Fruit fly (Drosophila melanogaster) whole organism, embryonic: ENCODE measurements around the gene Pcd.

Source experiments
- Bgb ChIP-seq: fragments of 200-800 bp; sonication (Bioruptor generic); IDR thresholded peaks from 2 replicates; pipeline ENCODE4 v1.3.6; 2022; ENCODE audit warnings: missing biosample characterization, missing genetic modification characterization; ENCODE audit not compliant: partially characterized antibody
- CG10274 ChIP-seq: fragments of 200-800 bp; sonication (Bioruptor generic); optimal IDR thresholded peaks from 3 replicates; lab custom pipeline; 2017; ENCODE audit warnings: missing biosample characterization, mild to moderate bottlenecking, missing genetic modification characterization
- CG10366 ChIP-seq: fragments of 200-800 bp; sonication (Bioruptor generic); IDR thresholded peaks from 2 replicates; pipeline ENCODE4 v1.3.6; 2022; ENCODE audit warnings: missing biosample characterization, missing genetic modification characterization
- CG10654 ChIP-seq: fragments of 200-800 bp; sonication (Bioruptor generic); optimal IDR thresholded peaks from 2 replicates; lab custom pipeline; 2016; ENCODE audit warnings: missing biosample characterization, missing genetic modification characterization
- CG10979 ChIP-seq: fragments of 200-800 bp; sonication (Bioruptor generic); optimal IDR thresholded peaks from 2 replicates; lab custom pipeline; 2018; ENCODE audit warnings: missing biosample characterization, mild to moderate bottlenecking, missing genetic modification characterization, moderate library complexity
- CG12071 ChIP-seq: fragments of 200-800 bp; sonication (Bioruptor generic); optimal IDR thresholded peaks from 3 replicates; lab custom pipeline; 2018; ENCODE audit warnings: missing biosample characterization, mild to moderate bottlenecking, missing genetic modification characterization
- CG12104 ChIP-seq: fragments of 200-800 bp; sonication (Bioruptor generic); optimal IDR thresholded peaks from 3 replicates; lab custom pipeline; 2016; ENCODE audit warnings: missing biosample characterization, missing genetic modification characterization
- CG12219 ChIP-seq: fragments of 200-800 bp; sonication (Bioruptor generic); optimal IDR thresholded peaks from 3 replicates; lab custom pipeline; 2018; ENCODE audit warnings: missing biosample characterization, mild to moderate bottlenecking, missing genetic modification characterization
- CG15514 ChIP-seq: fragments of 200-800 bp; sonication (Bioruptor generic); optimal IDR thresholded peaks from 3 replicates; lab custom pipeline; 2017; ENCODE audit warnings: missing biosample characterization, missing genetic modification characterization, mild to moderate bottlenecking, moderate library complexity, missing genetic modification reagents
- CG15601 ChIP-seq: fragments of 200-800 bp; sonication (Bioruptor generic); optimal IDR thresholded peaks from 3 replicates; lab custom pipeline; 2019; ENCODE audit warnings: missing biosample characterization, mild to moderate bottlenecking, missing genetic modification characterization, moderate library complexity
- CG15696 ChIP-seq: fragments of 200-800 bp; sonication (Bioruptor generic); optimal IDR thresholded peaks from 2 replicates; lab custom pipeline; 2019; ENCODE audit warnings: missing biosample characterization, mild to moderate bottlenecking, missing genetic modification characterization, moderate library complexity
- CG17802 ChIP-seq: fragments of 200-800 bp; sonication (Bioruptor generic); optimal IDR thresholded peaks from 2 replicates; lab custom pipeline; 2018; ENCODE audit warnings: missing biosample characterization, mild to moderate bottlenecking, missing genetic modification characterization, moderate library complexity
- CG18011 ChIP-seq: fragments of 200-800 bp; sonication (Bioruptor generic); optimal IDR thresholded peaks from 2 replicates; lab custom pipeline; 2017; ENCODE audit warnings: missing biosample characterization, missing genetic modification characterization, mild to moderate bottlenecking, moderate library complexity, missing genotype
- CG2712 ChIP-seq: fragments of 200-800 bp; optimal IDR thresholded peaks from 3 replicates; lab custom pipeline; 2019; ENCODE audit warnings: missing biosample characterization, mild to moderate bottlenecking, missing genetic modification characterization, moderate library complexity
- CG31224 ChIP-seq: fragments of 200-800 bp; sonication (Bioruptor generic); IDR thresholded peaks from 2 replicates; pipeline ENCODE4 v1.3.6; 2022; ENCODE audit warnings: missing biosample characterization, missing genetic modification characterization
- CG32772 ChIP-seq: fragments of 200-800 bp; sonication (Bioruptor generic); IDR thresholded peaks from 2 replicates; pipeline ENCODE4 v1.3.6; 2022; ENCODE audit warnings: missing biosample characterization, missing genetic modification characterization
- CG33213 ChIP-seq: fragments of 200-800 bp; sonication (Bioruptor generic); optimal IDR thresholded peaks from 3 replicates; lab custom pipeline; 2016; ENCODE audit warnings: missing biosample characterization, missing genetic modification characterization
- CG34224 ChIP-seq: fragments of 200-800 bp; sonication (Bioruptor generic); IDR thresholded peaks from 3 replicates; pipeline ENCODE4 v1.3.6; 2022; ENCODE audit warnings: missing biosample characterization, missing genetic modification characterization; ENCODE audit not compliant: partially characterized antibody
- CG4328 ChIP-seq: fragments of 200-800 bp; sonication (Bioruptor generic); optimal IDR thresholded peaks from 3 replicates; lab custom pipeline; 2017; ENCODE audit warnings: missing biosample characterization, missing genetic modification reagents, missing genetic modification characterization
- CG4854 ChIP-seq: fragments of 200-800 bp; sonication (Bioruptor generic); optimal IDR thresholded peaks from 2 replicates; lab custom pipeline; 2016; ENCODE audit warnings: missing biosample characterization, missing genetic modification characterization, inconsistent platforms
- CG6689 ChIP-seq: fragments of 200-800 bp; sonication (Bioruptor generic); IDR thresholded peaks from 2 replicates; pipeline ENCODE4 v1.3.6; 2022; ENCODE audit warnings: missing biosample characterization, missing genetic modification characterization
- CG8089 ChIP-seq: fragments of 200-800 bp; sonication (Bioruptor generic); optimal IDR thresholded peaks from 3 replicates; lab custom pipeline; 2016; ENCODE audit warnings: missing biosample characterization, missing genetic modification characterization
- CG8388 ChIP-seq: fragments of 200-800 bp; sonication (Bioruptor generic); optimal IDR thresholded peaks from 2 replicates; lab custom pipeline; 2019; ENCODE audit warnings: missing biosample characterization, mild to moderate bottlenecking, missing genetic modification characterization, moderate library complexity
- CG8765 ChIP-seq: fragments of 200-800 bp; sonication (Bioruptor generic); IDR thresholded peaks from 2 replicates; pipeline ENCODE4 v1.3.6; 2022; ENCODE audit warnings: missing biosample characterization, missing genetic modification characterization
- CG9437 ChIP-seq: fragments of 200-800 bp; sonication (Bioruptor generic); optimal IDR thresholded peaks from 2 replicates; lab custom pipeline; 2018; ENCODE audit warnings: missing biosample characterization, mild to moderate bottlenecking, missing genetic modification characterization
- CTCF ChIP-seq: fragments of 200-800 bp; sonication (Bioruptor generic); optimal IDR thresholded peaks from 2 replicates; lab custom pipeline; 2017; ENCODE audit warnings: missing biosample characterization, mild to moderate bottlenecking, missing genetic modification characterization, moderate library complexity
- Camta ChIP-seq: fragments of 200-800 bp; sonication (Bioruptor generic); optimal IDR thresholded peaks from 2 replicates; lab custom pipeline; 2016; ENCODE audit warnings: missing biosample characterization, missing genetic modification characterization
- D ChIP-seq, 2 experiments: fragments of 200-800 bp in 1 of 2; fragments of >200 bp in 1 of 2; sonication (Bioruptor generic) in 1 of 2; optimal IDR thresholded peaks; 2 replicates in 1 of 2; 3 replicates in 1 of 2; lab custom pipeline; 2017; ENCODE audit warnings: mild to moderate bottlenecking in 1 of 2, missing biosample characterization in 1 of 2, missing genetic modification characterization in 1 of 2, missing genetic modification reagents in 1 of 2
- Dp ChIP-seq: fragments of 200-800 bp; sonication (Bioruptor generic); optimal IDR thresholded peaks from 2 replicates; lab custom pipeline; 2018; ENCODE audit warnings: missing biosample characterization, mild to moderate bottlenecking, missing genetic modification characterization, moderate library complexity
- Hand ChIP-seq: fragments of 200-800 bp; sonication (Bioruptor generic); optimal IDR thresholded peaks from 2 replicates; lab custom pipeline; 2017; ENCODE audit warnings: mild to moderate bottlenecking, missing biosample characterization, missing genetic modification reagents, missing genetic modification characterization
- Hmr ChIP-seq: fragments of 200-800 bp; sonication (Bioruptor generic); optimal IDR thresholded peaks from 3 replicates; lab custom pipeline; 2017; ENCODE audit warnings: mild to moderate bottlenecking, missing biosample characterization, missing genetic modification reagents, missing genetic modification characterization
- Jarid2 ChIP-seq: fragments of 200-800 bp; sonication (Bioruptor generic); optimal IDR thresholded peaks from 3 replicates; lab custom pipeline; 2017; ENCODE audit warnings: mild to moderate bottlenecking, missing biosample characterization, missing genetic modification reagents, missing genetic modification characterization
- Lhr ChIP-seq: fragments of 200-800 bp; sonication (Bioruptor generic); optimal IDR thresholded peaks from 3 replicates; lab custom pipeline; 2017; ENCODE audit warnings: mild to moderate bottlenecking, missing biosample characterization, missing genetic modification reagents, missing genetic modification characterization
- Mrtf ChIP-seq: fragments of 200-800 bp; sonication (Bioruptor generic); IDR thresholded peaks from 3 replicates; pipeline ENCODE4 v1.3.6; 2022; ENCODE audit warnings: missing biosample characterization, missing genetic modification characterization
- Rx ChIP-seq: fragments of 200-800 bp; sonication (Bioruptor generic); IDR thresholded peaks from 2 replicates; pipeline ENCODE4 v1.3.6; 2022; ENCODE audit warnings: missing biosample characterization, missing genetic modification characterization
- Tbp ChIP-seq: fragments of >200 bp; optimal IDR thresholded peaks from 2 replicates; lab custom pipeline; 2018; ENCODE audit warnings: missing biosample characterization, missing genetic modification characterization
- ash1 ChIP-seq: fragments of 200-800 bp; sonication (Bioruptor generic); optimal IDR thresholded peaks from 2 replicates; lab custom pipeline; 2018; ENCODE audit warnings: missing biosample characterization, mild to moderate bottlenecking, missing genetic modification characterization
- br ChIP-seq: fragments of >200 bp; optimal IDR thresholded peaks from 2 replicates; lab custom pipeline; 2017
- cg ChIP-seq: fragments of 200-800 bp; sonication (Bioruptor generic); optimal IDR thresholded peaks from 3 replicates; lab custom pipeline; 2019; ENCODE audit warnings: missing biosample characterization, mild to moderate bottlenecking, missing genetic modification characterization, moderate library complexity
- chinmo ChIP-seq: fragments of 200-800 bp; sonication (Bioruptor generic); IDR thresholded peaks from 4 replicates; pipeline ENCODE4 v1.3.6; 2022; ENCODE audit warnings: missing biosample characterization, missing genetic modification characterization; ENCODE audit not compliant: partially characterized antibody
- cwo ChIP-seq: fragments of 200-800 bp; sonication (Bioruptor generic); optimal IDR thresholded peaks from 3 replicates; lab custom pipeline; 2017; ENCODE audit warnings: missing biosample characterization, missing genetic modification characterization, mild to moderate bottlenecking, moderate library complexity, missing genetic modification reagents
- dmrt11E ChIP-seq: fragments of 200-800 bp; sonication (Bioruptor generic); optimal IDR thresholded peaks from 3 replicates; lab custom pipeline; 2018; ENCODE audit warnings: missing biosample characterization, mild to moderate bottlenecking, missing genetic modification characterization, moderate library complexity
- dpn ChIP-seq, 2 experiments: fragments of 200-800 bp; sonication (Bioruptor generic); optimal IDR thresholded peaks; 3 replicates each; lab custom pipeline; 2016; ENCODE audit warnings: missing biosample characterization in 2 of 2, missing genetic modification characterization in 2 of 2
- esg ChIP-seq: fragments of 200-800 bp; sonication (Bioruptor generic); conservative IDR thresholded peaks from 2 replicates; pipeline ENCODE4 v1.3.6; 2022; ENCODE audit warnings: missing biosample characterization, missing genetic modification characterization
- ewg ChIP-seq: fragments of 200-800 bp; sonication (Bioruptor generic); optimal IDR thresholded peaks from 3 replicates; lab custom pipeline; 2017; ENCODE audit warnings: mild to moderate bottlenecking, missing biosample characterization, missing genetic modification reagents, missing genetic modification characterization
- gcm ChIP-seq: fragments of 200-800 bp; sonication (Bioruptor generic); optimal IDR thresholded peaks from 2 replicates; lab custom pipeline; 2019; ENCODE audit warnings: missing biosample characterization, mild to moderate bottlenecking, missing genetic modification characterization, moderate library complexity
- kni ChIP-seq: fragments of 200-800 bp; sonication (Bioruptor generic); optimal IDR thresholded peaks from 3 replicates; lab custom pipeline; 2017; ENCODE audit warnings: mild to moderate bottlenecking, missing biosample characterization, missing genetic modification reagents, missing genetic modification characterization
- p53 ChIP-seq: fragments of 200-800 bp; sonication (Bioruptor generic); optimal IDR thresholded peaks from 2 replicates; lab custom pipeline; 2016; ENCODE audit warnings: missing biosample characterization, missing genetic modification characterization
- pzg ChIP-seq: fragments of 200-800 bp; sonication (Bioruptor generic); optimal IDR thresholded peaks from 3 replicates; lab custom pipeline; 2018; ENCODE audit warnings: missing biosample characterization, mild to moderate bottlenecking, missing genetic modification characterization, moderate library complexity

Gene Pcd

DNA sequence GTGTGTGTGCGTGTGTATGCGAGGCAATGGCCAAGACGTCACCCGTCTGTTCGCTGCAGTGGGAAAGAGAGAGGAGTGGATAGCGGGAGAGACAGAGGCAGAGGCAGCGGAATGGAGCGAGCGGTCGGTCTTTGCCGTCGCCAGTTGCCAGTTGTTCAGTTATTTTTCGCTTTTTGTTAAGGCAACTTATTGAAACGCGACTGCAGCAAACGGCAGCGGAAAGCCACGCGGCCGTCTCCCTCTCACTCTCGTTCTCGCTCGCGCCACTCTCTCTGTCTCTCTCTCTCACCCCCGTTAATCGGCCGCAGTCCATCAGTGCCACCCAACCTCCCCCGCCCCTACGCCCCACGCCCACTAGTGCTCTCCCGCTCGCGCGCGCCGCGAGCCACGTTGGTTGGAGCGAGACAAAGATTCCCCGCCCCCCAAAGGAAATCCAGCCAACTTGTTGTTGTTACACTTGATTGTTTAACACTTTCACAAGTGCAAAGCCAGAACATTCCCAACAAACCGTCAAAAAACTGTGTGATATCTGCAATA, 49.9 kb downstream of the Pcd start (continued):
- peak; percentile 75 for TF ChIP-seq Hand (GFP tag; lab: Kevin White, UChicago)
- TF ChIP-seq CG10274: peak; percentile 39
- TF ChIP-seq CG2712 (tag; lab: Kevin White, UChicago): no peak
- TF ChIP-seq CG10366 (GFP tag; lab: Robert Waterston, UW): no peak
- TF ChIP-seq Lhr: no peak
- TF ChIP-seq Camta: no peak
- no peak for TF ChIP-seq dpn (GFP tag; optimal IDR thresholded peaks at IDR 0.05; lab: Kevin White, UChicago)
- TF ChIP-seq kni: peak; percentile 82
- TF ChIP-seq CG4328 (GFP tag; lab: Kevin White, UChicago): no peak
- TF ChIP-seq CG31224 (GFP tag; lab: Robert Waterston, UW): no peak; the same call in 1 of the 2 replicates
- no peak for TF ChIP-seq CG10654 (GFP tag; lab: Kevin White, UChicago)
- peak; percentile 99 for TF ChIP-seq chinmo
- no peak for TF ChIP-seq esg
- TF ChIP-seq CG12104: no peak
- 0 out of 2 replicates have a peak, but pooled peaks have one; percentile 9 for TF ChIP-seq Rx (GFP tag; lab: Robert Waterston, UW)
- TF ChIP-seq CG12219 (GFP tag; lab: Kevin White, UChicago): peak; percentile 15
- peak; percentile 66 for TF ChIP-seq cwo (GFP tag; lab: Kevin White, UChicago)
- TF ChIP-seq Tbp (GFP tag; lab: Kevin White, UChicago): no peak
- no peak for TF ChIP-seq CG9437 (GFP tag; lab: Kevin White, UChicago)
- TF ChIP-seq pzg (GFP tag; lab: Kevin White, UChicago): peak; percentile 11
- TF ChIP-seq ewg (GFP tag; lab: Kevin White, UChicago): no peak
- peak; percentile 60 for TF ChIP-seq Hmr (GFP tag; lab: Kevin White, UChicago)
- TF ChIP-seq CG33213 (GFP tag; lab: Kevin White, UChicago): no peak
- TF ChIP-seq Dp (GFP tag; lab: Kevin White, UChicago): no peak
- no peak for TF ChIP-seq gcm (GFP tag; lab: Kevin White, UChicago)
- TF ChIP-seq CG8765: 0 out of 2 replicates have a peak, but pooled peaks have one; percentile 6
- no peak for TF ChIP-seq CG4854 (GFP tag; lab: Kevin White, UChicago)
- TF ChIP-seq dmrt11E (tag; lab: Kevin White, UChicago): no peak
- no peak for TF ChIP-seq CG8089 (GFP tag; lab: Kevin White, UChicago)
- TF ChIP-seq CG12071 (GFP tag; lab: Kevin White, UChicago): peak; percentile 40
- TF ChIP-seq D (optimal IDR thresholded peaks at IDR 0.05; lab: Kevin White, UChicago): no peak
- peak; percentile 8 for TF ChIP-seq D (GFP tag; optimal IDR thresholded peaks at IDR 0.05; lab: Kevin White, UChicago)
- TF ChIP-seq CG10979 (tag; lab: Kevin White, UChicago): no peak
- TF ChIP-seq ash1 (GFP tag; lab: Kevin White, UChicago): no peak
- no peak for TF ChIP-seq p53 (GFP tag; lab: Kevin White, UChicago)
- TF ChIP-seq Jarid2: peak; percentile 96
- no peak for TF ChIP-seq CG32772 (GFP tag; lab: Robert Waterston, UW)
- TF ChIP-seq cg (GFP tag; lab: Kevin White, UChicago): peak; percentile 93
- no peak for TF ChIP-seq CTCF
- no peak for TF ChIP-seq CG8388 (GFP tag; lab: Kevin White, UChicago)
- TF ChIP-seq CG18011 (GFP tag; lab: Kevin White, UChicago): no peak
- no peak for TF ChIP-seq CG15514 (GFP tag; lab: Kevin White, UChicago)
- no peak; the same call in 1 of the 2 replicates for TF ChIP-seq CG6689 (GFP tag; lab: Robert Waterston, UW)
- TF ChIP-seq Bgb (GFP tag; lab: Robert Waterston, UW): peak; percentile 72
- TF ChIP-seq br (lab: Kevin White, UChicago): no peak
- no peak for TF ChIP-seq CG17802 (tag; lab: Kevin White, UChicago)
- no peak; the same call in 2 of the 3 replicates for TF ChIP-seq CG34224
- no peak for TF ChIP-seq CG15696 (tag; lab: Kevin White, UChicago)
- TF ChIP-seq Mrtf (GFP tag; lab: Robert Waterston, UW): no peak
- peak; percentile 16 for TF ChIP-seq CG15601
